Worm (Caenorhabditis elegans): ENCODE data around the gene C25F9.16.
A peak's percentile ranks its signal among the peaks of the same experiment; 100 is the strongest.
"Not testable (repeated sequence)": the region's sequence is repeated elsewhere in the genome, so short reads cannot be mapped to it uniquely, and the experiment has no call there.

Gene C25F9.16

ce11 chrV:19462020-19462419 lies 27.8 kb downstream of the C25F9.16 start, which contains the start of gene Y43F8B.15:
Gene Y43F8B.15 (minus strand): TSS chrV:19462120.
- TF ChIP-seq ccch-3 (GFP tag; optimal IDR thresholded peaks at IDR 0.05), result no peak
- TF ChIP-seq egl-18 (GFP tag; IDR thresholded peaks at IDR 0.05), result no peak
- TF ChIP-seq nhr-27 (tag; optimal IDR thresholded peaks at IDR 0.05), result no peak
- no peak for TF ChIP-seq fkh-3 (tag; optimal IDR thresholded peaks at IDR 0.05)
- TF ChIP-seq lsy-27 (tag; optimal IDR thresholded peaks at IDR 0.05; ENCODE audit: borderline replicate concordance, insufficient read depth), result no peak
- TF ChIP-seq attf-3 (GFP tag; conservative IDR thresholded peaks at IDR 0.05), result no peak

- TF ChIP-seq sea-2 (GFP tag; IDR thresholded peaks at IDR 0.05), result no peak
- TF ChIP-seq ets-4 (GFP tag; optimal IDR thresholded peaks at IDR 0.05), result no peak
- no peak for TF ChIP-seq rec-8 (tag; optimal IDR thresholded peaks at IDR 0.05)
- no peak for TF ChIP-seq B0019.2 (GFP tag; conservative IDR thresholded peaks at IDR 0.05)
- TF ChIP-seq athp-1 (tag; optimal IDR thresholded peaks at IDR 0.05), result no peak
- TF ChIP-seq nhr-80 (tag; optimal IDR thresholded peaks at IDR 0.05), result no peak
- TF ChIP-seq F10E7.11 (tag; optimal IDR thresholded peaks at IDR 0.05), result no peak
- TF ChIP-seq ztf-18 (tag; optimal IDR thresholded peaks at IDR 0.05), result no peak
Measured at ce11 chrV:19462612-19463011, 28.4 kb downstream of the C25F9.16 start, which contains the start of gene Y43F8B.25. Gene Y43F8B.25 (plus strand): TSS chrV:19462912.

- not testable (repeated sequence) for TF ChIP-seq snpc-4 (GFP tag; optimal IDR thresholded peaks at IDR 0.05)
- TF ChIP-seq snpc-4 (tag; optimal IDR thresholded peaks at IDR 0.05), result peak in 2 of 4 experiments; percentile 57 to 82
Measured at ce11 chrV:19466775-19467174, 32.6 kb downstream of the C25F9.16 start.

- TF ChIP-seq tbp1 (GFP tag; optimal IDR thresholded peaks at IDR 0.05) (no peak), mxl-1 (tag; optimal IDR thresholded peaks at IDR 0.05) (no peak), ztf-26 (tag; optimal IDR thresholded peaks at IDR 0.05) (no peak), cebp-1 (GFP tag; IDR thresholded peaks at IDR 0.05) (peak; percentile 31; the same call in 1 of the 2 replicates), cebp-1 (tag; optimal IDR thresholded peaks at IDR 0.05) (peak; percentile 41), nhr-80 (tag; optimal IDR thresholded peaks at IDR 0.05) (peak; percentile 77)
Measured at ce11 chrV:19467574-19467973, 33.4 kb downstream of the C25F9.16 start, which contains the start of gene Y43F8B.23. Gene Y43F8B.23 (minus strand): TSS chrV:19467648.

- no peak for TF ChIP-seq aptf-3 (GFP tag; IDR thresholded peaks at IDR 0.05)
- no peak for TF ChIP-seq die-1 (tag; optimal IDR thresholded peaks at IDR 0.05)
- TF ChIP-seq xnd-1 (tag; optimal IDR thresholded peaks at IDR 0.05), result no peak
- TF ChIP-seq cebp-1 (GFP tag; IDR thresholded peaks at IDR 0.05), result no peak
- no peak for TF ChIP-seq cebp-1 (tag; optimal IDR thresholded peaks at IDR 0.05)
- no peak for TF ChIP-seq snpc-1.3 (tag; optimal IDR thresholded peaks at IDR 0.05; ENCODE audit: insufficient read depth)
- TF ChIP-seq ztf-26 (tag; optimal IDR thresholded peaks at IDR 0.05), result no peak
- TF ChIP-seq F10E7.11 (tag; optimal IDR thresholded peaks at IDR 0.05), result no peak
- TF ChIP-seq pha-4 (tag; optimal IDR thresholded peaks at IDR 0.05), result no peak
- no peak for TF ChIP-seq K12H6.12 (tag; optimal IDR thresholded peaks at IDR 0.05)
- TF ChIP-seq egrh-3 (GFP tag; IDR thresholded peaks at IDR 0.05), result no peak
- TF ChIP-seq hrde-1 (tag; optimal IDR thresholded peaks at IDR 0.05; ENCODE audit: borderline replicate concordance), result no peak
- TF ChIP-seq let-526 (GFP tag; IDR thresholded peaks at IDR 0.05), result no peak
- no peak for TF ChIP-seq lin-40 (tag; optimal IDR thresholded peaks at IDR 0.05)
- no peak for TF ChIP-seq attf-5 (GFP tag; optimal IDR thresholded peaks at IDR 0.05)
- no peak for TF ChIP-seq tbx-9 (tag; optimal IDR thresholded peaks at IDR 0.05; ENCODE audit: borderline replicate concordance)
- TF ChIP-seq F52B5.7 (tag; optimal IDR thresholded peaks at IDR 0.05), result no peak
Measured at ce11 chrV:19468083-19468482, 33.9 kb downstream of the C25F9.16 start, which contains the start of gene Y43F8B.12. Gene Y43F8B.12 (plus strand): TSS chrV:19468383.
